Fruit fly (Drosophila melanogaster) whole organism, wandering third instar larva: ENCODE measurements around the gene FeCH.

ENCODE experiments used
- Abd-B ChIP-seq: fragments of >200 bp; optimal IDR thresholded peaks from 2 replicates; lab custom pipeline; 2017; ENCODE audit warnings: missing biosample characterization, missing genetic modification characterization
- CG32264 ChIP-seq: fragments of 200-800 bp; sonication (Bioruptor generic); optimal IDR thresholded peaks from 2 replicates; lab custom pipeline; 2016; ENCODE audit warnings: missing biosample characterization, missing genetic modification characterization
- CG9705 ChIP-seq: fragments of 200-800 bp; sonication (Bioruptor generic); optimal IDR thresholded peaks from 2 replicates; lab custom pipeline; 2018; ENCODE audit warnings: missing biosample characterization, mild to moderate bottlenecking, missing genetic modification characterization
- CrebA ChIP-seq: fragments of 200-800 bp; sonication (Bioruptor generic); optimal IDR thresholded peaks from 2 replicates; lab custom pipeline; 2016; ENCODE audit warnings: missing biosample characterization, mild to moderate bottlenecking, missing genetic modification characterization, borderline replicate concordance
- Dfd ChIP-seq: fragments of >200 bp; optimal IDR thresholded peaks from 2 replicates; lab custom pipeline; 2017; ENCODE audit warnings: missing biosample characterization, missing genetic modification characterization
- Dif ChIP-seq: fragments of 200-275, 200-300 bp; sonication (Bioruptor generic); optimal IDR thresholded peaks from 2 replicates; lab custom pipeline; 2018; ENCODE audit warnings: missing biosample characterization, missing genetic modification characterization; ENCODE audit not compliant: partially characterized antibody
- HLH106 ChIP-seq: fragments of 200-800 bp; optimal IDR thresholded peaks from 3 replicates; lab custom pipeline; 2019; ENCODE audit warnings: missing biosample characterization, mild to moderate bottlenecking, missing genetic modification characterization, moderate library complexity
- Hr78 ChIP-seq: fragments of >200 bp; optimal IDR thresholded peaks from 2 replicates; lab custom pipeline; 2017; ENCODE audit warnings: missing biosample characterization, missing genetic modification characterization
- Hr83 ChIP-seq: fragments of 200-300 bp; sonication (Bioruptor generic); optimal IDR thresholded peaks from 2 replicates; lab custom pipeline; 2016; ENCODE audit warnings: missing biosample characterization, mild to moderate bottlenecking, missing genetic modification characterization, moderate library complexity; ENCODE audit not compliant: poor library complexity, severe bottlenecking
- Jra ChIP-seq: sonication (Bioruptor generic); optimal IDR thresholded peaks from 2 replicates; lab custom pipeline; 2016; ENCODE audit warnings: missing biosample characterization, missing genetic modification characterization
- Mio ChIP-seq: sonication (Bioruptor generic); optimal IDR thresholded peaks from 2 replicates; lab custom pipeline; 2016; ENCODE audit warnings: missing biosample characterization, missing genetic modification characterization
- N ChIP-seq: fragments of >200 bp; optimal IDR thresholded peaks from 2 replicates; lab custom pipeline; 2018; ENCODE audit warnings: missing biosample characterization, missing external identifiers, missing genetic modification characterization
- OdsH ChIP-seq: fragments of 200-800 bp; sonication (Bioruptor generic); optimal IDR thresholded peaks from 2 replicates; lab custom pipeline; 2016; ENCODE audit warnings: missing biosample characterization, mild to moderate bottlenecking, missing genetic modification characterization
- Rel ChIP-seq, 2 experiments: fragments of 200-800 bp; sonication (Bioruptor generic) in 1 of 2; optimal IDR thresholded peaks; 2 replicates in 1 of 2; 3 replicates in 1 of 2; lab custom pipeline; 2016 to 2019; ENCODE audit warnings: mild to moderate bottlenecking in 2 of 2, missing biosample characterization in 2 of 2, missing genetic modification characterization in 2 of 2, moderate library complexity in 1 of 2
- Sp1 ChIP-seq: fragments of 200-800 bp; sonication (Bioruptor generic); optimal IDR thresholded peaks from 3 replicates; lab custom pipeline; 2019; ENCODE audit warnings: missing biosample characterization, mild to moderate bottlenecking, missing genetic modification characterization, moderate library complexity
- dsf ChIP-seq: sonication (Bioruptor generic); optimal IDR thresholded peaks from 2 replicates; lab custom pipeline; 2016; ENCODE audit warnings: missing biosample characterization, missing genetic modification characterization, borderline replicate concordance
- ey ChIP-seq: fragments of 200-800 bp; sonication (Bioruptor generic); optimal IDR thresholded peaks from 2 replicates; lab custom pipeline; 2016; ENCODE audit warnings: missing biosample characterization, missing genetic modification characterization
- fru ChIP-seq: fragments of 200-800 bp; sonication (Bioruptor generic); optimal IDR thresholded peaks from 3 replicates; lab custom pipeline; 2016; ENCODE audit warnings: missing biosample characterization, mild to moderate bottlenecking, missing genetic modification characterization
- h ChIP-seq: fragments of 200-800 bp; sonication (Bioruptor generic); optimal IDR thresholded peaks from 3 replicates; lab custom pipeline; 2016; ENCODE audit warnings: missing biosample characterization, mild to moderate bottlenecking, missing genetic modification characterization
- jim ChIP-seq: fragments of 175-275, 200-325 bp; sonication (Bioruptor generic); optimal IDR thresholded peaks from 2 replicates; lab custom pipeline; 2016; ENCODE audit warnings: missing biosample characterization, mild to moderate bottlenecking, missing genetic modification characterization
- lola ChIP-seq: fragments of >200 bp; optimal IDR thresholded peaks from 2 replicates; lab custom pipeline; 2017; ENCODE audit warnings: missing biosample characterization, missing genetic modification characterization
- psq ChIP-seq: fragments of 200-800 bp; sonication (Bioruptor generic); optimal IDR thresholded peaks from 3 replicates; lab custom pipeline; 2017; ENCODE audit warnings: missing biosample characterization, mild to moderate bottlenecking, missing genetic modification characterization, moderate library complexity
- sv ChIP-seq: fragments of 200-800 bp; sonication (Bioruptor generic); optimal IDR thresholded peaks from 3 replicates; lab custom pipeline; 2016; ENCODE audit warnings: missing biosample characterization, missing genetic modification characterization
- tai ChIP-seq: sonication (Bioruptor generic); optimal IDR thresholded peaks from 2 replicates; lab custom pipeline; 2016; ENCODE audit warnings: missing biosample characterization, missing genetic modification characterization
- usp ChIP-seq: fragments of >200 bp; optimal IDR thresholded peaks from 2 replicates; lab custom pipeline; 2017; ENCODE audit warnings: missing biosample characterization, missing genetic modification characterization
- woc ChIP-seq: sonication (Bioruptor generic); optimal IDR thresholded peaks from 2 replicates; lab custom pipeline; 2016; ENCODE audit warnings: missing biosample characterization, mild to moderate bottlenecking, missing genetic modification characterization

Gene FeCH

dm6 chr3R:31767528-31767927 lies 44.6 kb downstream of the FeCH start:
- no peak for TF ChIP-seq CG9705 (GFP tag; lab: Kevin White, UChicago)
- TF ChIP-seq Abd-B (GFP tag; lab: Kevin White, UChicago), result no peak
- TF ChIP-seq CrebA, result no peak
- TF ChIP-seq Jra (GFP tag; lab: Kevin White, UChicago), result no peak
- no peak for TF ChIP-seq fru (GFP tag; lab: Kevin White, UChicago)
- TF ChIP-seq Hr83 (GFP tag; lab: Kevin White, UChicago), result no peak
- no peak for TF ChIP-seq ey (GFP tag; lab: Kevin White, UChicago)
- no peak for TF ChIP-seq jim
- TF ChIP-seq CG32264 (GFP tag; lab: Kevin White, UChicago), result no peak
- TF ChIP-seq Mio (GFP tag; lab: Kevin White, UChicago), result no peak
- no peak for TF ChIP-seq Dif (GFP tag; lab: Kevin White, UChicago)
- no peak for TF ChIP-seq OdsH
- no peak for TF ChIP-seq woc (GFP tag; lab: Kevin White, UChicago)
- TF ChIP-seq lola (GFP tag; lab: Kevin White, UChicago), result no peak
- no peak for TF ChIP-seq h (GFP tag; lab: Kevin White, UChicago)
- TF ChIP-seq Rel (GFP tag; optimal IDR thresholded peaks at IDR 0.05; lab: Kevin White, UChicago), result no peak
- no peak for TF ChIP-seq Rel (tag; optimal IDR thresholded peaks at IDR 0.05; lab: Kevin White, UChicago)
- TF ChIP-seq Hr78 (GFP tag; lab: Kevin White, UChicago), result no peak
- TF ChIP-seq HLH106 (tag; lab: Kevin White, UChicago), result no peak

- TF ChIP-seq usp (GFP tag; lab: Kevin White, UChicago) (no peak), Dfd (peak; percentile 99)
- TF ChIP-seq, all 38 proteins: peak for 1
Measured at dm6 chr3R:31765145-31765544, 47.0 kb downstream of the FeCH start.

dm6 chr3R:31764672-31765071 lies 47.4 kb downstream of the FeCH start, which contains the start of gene CG2150:
CG2150 (minus strand) TSS chr3R:31764772.
- TF ChIP-seq Dif (GFP tag; lab: Kevin White, UChicago) (no peak), sv (no peak), Abd-B (GFP tag; lab: Kevin White, UChicago) (no peak), dsf (GFP tag; lab: Kevin White, UChicago) (no peak)

- TF ChIP-seq fru (GFP tag; lab: Kevin White, UChicago) (peak; percentile 4), tai (GFP tag; lab: Kevin White, UChicago) (no peak), Sp1 (GFP tag; lab: Kevin White, UChicago) (no peak), N (no peak), CG32264 (GFP tag; lab: Kevin White, UChicago) (no peak)
Measured at dm6 chr3R:31762672-31763071, 49.4 kb downstream of the FeCH start.

dm6 chr3R:31761529-31762009 lies 50.5 kb downstream of the FeCH start, which contains the start of gene Smvt:
Smvt (minus strand) TSS chr3R:31761579.
- TF ChIP-seq psq (GFP tag; lab: Kevin White, UChicago) (no peak), jim (no peak), CG32264 (GFP tag; lab: Kevin White, UChicago) (no peak)
- TF ChIP-seq, all 38 proteins: peak for 0
